Worm (Caenorhabditis elegans) whole organism, L4/young adult: Measurements from ENCODE around the gene cutl-21.
A peak's percentile ranks its signal among the peaks of the same experiment; 100 is the strongest.

Source experiments
- W03F9.2 ChIP-seq: fragments of 150-350 bp; optimal IDR thresholded peaks from 2 replicates; lab custom pipeline; 2014; ENCODE audit warnings: missing biosample characterization, missing genetic modification characterization
- dao-5 ChIP-seq: sonication (generic microtip); optimal IDR thresholded peaks from 2 replicates; lab custom pipeline; 2016; ENCODE audit warnings: missing genotype, missing genetic modification characterization, moderate library complexity, missing compliant biosample characterization
- him-1 ChIP-seq: sonication (generic microtip); optimal IDR thresholded peaks from 2 replicates; lab custom pipeline; 2016; ENCODE audit warnings: missing genotype, missing genetic modification reagents, missing genetic modification characterization, missing compliant biosample characterization

The cutl-21 gene

DNA sequence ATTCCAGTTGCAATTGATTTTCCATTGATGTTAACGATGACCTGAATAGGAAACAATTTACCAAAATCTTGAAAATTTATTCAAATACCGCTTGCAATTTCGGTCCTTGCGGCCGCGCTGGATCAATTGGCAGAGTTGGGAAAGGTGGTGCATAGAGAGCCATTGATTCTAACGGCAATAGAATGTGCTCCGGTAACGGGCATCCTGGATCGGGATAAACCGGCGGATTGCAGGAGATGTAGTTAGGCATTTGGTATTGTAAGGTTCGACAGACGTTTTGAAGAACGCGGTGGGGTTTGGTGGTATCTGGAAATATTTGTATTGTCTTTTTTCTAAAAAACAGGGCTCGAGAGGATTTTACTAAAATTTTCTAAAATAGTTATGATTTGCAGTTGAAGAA is 26.7 kb downstream of the cutl-21 start:
- TF ChIP-seq W03F9.2 (tag; lab: Kevin White, UChicago) (no peak), him-1 (tag; lab: Kevin White, UChicago) (no peak), dao-5 (tag; lab: Kevin White, UChicago) (no peak)

DNA sequence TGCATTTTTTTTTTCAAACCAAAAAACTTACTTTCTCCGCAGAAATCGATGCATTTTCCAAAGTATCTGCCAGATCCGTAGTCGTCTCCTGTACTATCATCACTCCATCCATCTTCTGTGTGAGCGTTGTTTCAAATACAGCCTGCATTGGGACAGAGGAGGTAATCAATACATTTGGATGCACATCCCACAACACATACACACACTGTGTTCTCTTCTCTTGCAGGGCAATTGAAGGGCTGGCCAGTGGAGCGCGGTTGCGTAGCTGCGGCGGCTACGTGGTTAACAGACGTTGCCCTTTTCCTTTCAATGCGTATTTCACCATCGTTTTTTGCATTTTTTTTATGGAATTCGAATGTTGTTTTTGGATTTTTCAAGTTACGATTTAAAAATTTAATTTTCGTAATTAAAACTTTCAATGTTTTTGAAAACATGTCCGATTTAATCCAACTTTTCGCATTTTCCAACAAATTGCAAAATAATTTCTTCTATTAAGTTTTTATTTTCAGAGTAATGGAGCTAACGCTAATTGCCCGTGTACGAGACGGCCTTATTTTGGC is 31.0 kb downstream of the cutl-21 start, which contains the start of the genes stau-1 and sec-22:
TSS of gene stau-1 (minus strand) at position 248 of the 560 bp plus-strand sequence.
TSS of gene sec-22 (plus strand) at position 510 of the 560 bp plus-strand sequence.
- TF ChIP-seq W03F9.2 (tag; lab: Kevin White, UChicago) (no peak), him-1 (tag; lab: Kevin White, UChicago) (no peak), dao-5 (tag; lab: Kevin White, UChicago) (no peak)

DNA sequence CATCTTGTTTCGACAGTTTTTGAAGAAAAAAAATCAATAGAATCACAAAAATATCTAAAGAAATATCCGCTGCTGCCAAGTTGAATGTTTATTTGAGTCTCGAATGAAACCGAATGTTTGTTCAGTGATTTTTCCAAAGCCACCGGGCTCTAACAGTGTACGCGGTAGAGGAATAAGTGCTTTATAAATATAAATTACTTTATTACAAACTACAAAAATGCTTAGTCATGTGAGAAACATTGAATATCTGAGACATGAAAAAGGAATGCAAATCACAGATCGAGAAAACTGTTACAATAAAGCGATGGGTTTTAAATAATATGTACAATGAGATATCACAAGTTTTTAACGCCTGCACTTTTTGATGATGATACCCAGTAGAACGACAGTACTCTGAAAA is 34.2 kb downstream of the cutl-21 start, which contains the start of gene F55A4.7:
TSS of gene F55A4.7 (minus strand) at position 101 of the 400 bp plus-strand sequence.
- TF ChIP-seq dao-5 (tag; lab: Kevin White, UChicago): no peak
- TF ChIP-seq W03F9.2 (tag; lab: Kevin White, UChicago): no peak
- TF ChIP-seq him-1 (tag; lab: Kevin White, UChicago): no peak

DNA sequence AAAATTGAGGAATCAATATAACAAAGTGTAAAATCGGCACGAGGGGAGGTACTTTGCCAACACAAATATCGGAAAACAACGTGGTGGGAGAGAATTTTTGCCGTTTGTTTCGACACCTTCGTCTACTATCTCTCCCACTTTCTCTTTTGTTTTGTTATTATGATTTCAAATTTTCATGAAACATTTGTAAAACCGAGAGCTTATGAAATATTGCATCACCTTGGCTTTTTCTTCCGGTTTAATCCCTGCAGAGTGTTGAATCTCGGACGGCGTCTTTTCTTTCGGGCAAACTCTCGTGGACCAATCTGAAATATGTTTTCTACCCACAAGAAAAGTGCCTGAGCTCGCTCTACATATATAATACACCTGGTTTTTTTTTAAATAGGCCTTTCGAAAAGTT is 40.2 kb downstream of the cutl-21 start:
- TF ChIP-seq W03F9.2 (tag; lab: Kevin White, UChicago): no peak
- no peak for TF ChIP-seq him-1 (tag; lab: Kevin White, UChicago)
- no peak for TF ChIP-seq dao-5 (tag; lab: Kevin White, UChicago)

DNA sequence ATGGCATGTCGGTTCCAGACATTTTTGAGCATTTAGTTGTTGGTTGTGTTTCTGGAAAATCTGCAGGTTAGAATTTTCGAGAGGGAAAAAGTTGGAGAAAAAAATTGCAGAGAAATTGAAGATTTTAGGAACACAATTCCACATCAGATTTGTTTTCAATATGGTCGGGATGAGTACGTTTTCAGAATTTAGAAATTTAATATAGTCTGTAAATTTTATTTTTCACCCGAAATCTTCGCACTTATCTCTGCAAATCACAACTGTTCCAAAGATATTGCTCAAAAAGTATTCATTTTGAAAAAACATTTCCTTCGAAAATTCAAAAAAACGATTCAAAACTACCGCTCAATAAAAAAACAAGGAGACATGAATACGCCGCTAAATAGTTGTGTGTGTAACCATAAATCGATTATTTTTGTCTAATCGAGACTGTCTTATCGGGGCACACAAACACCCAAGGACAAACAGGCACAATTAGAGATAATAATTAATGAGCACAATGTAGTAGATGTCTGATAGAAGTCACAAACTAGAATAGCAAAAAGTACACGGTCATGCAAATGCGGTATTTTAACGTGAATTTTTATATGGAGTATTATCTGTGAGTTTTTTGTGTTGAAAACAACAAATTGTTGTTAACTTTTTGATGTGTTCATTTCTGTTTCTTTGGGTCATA is 42.2 kb downstream of the cutl-21 start, which contains the start of gene vpat-1:
TSS of gene vpat-1 (minus strand) at position 51 of the 676 bp plus-strand sequence.
- no peak for TF ChIP-seq W03F9.2 (tag; lab: Kevin White, UChicago)
- no peak for TF ChIP-seq dao-5 (tag; lab: Kevin White, UChicago)
- no peak for TF ChIP-seq him-1 (tag; lab: Kevin White, UChicago)

DNA sequence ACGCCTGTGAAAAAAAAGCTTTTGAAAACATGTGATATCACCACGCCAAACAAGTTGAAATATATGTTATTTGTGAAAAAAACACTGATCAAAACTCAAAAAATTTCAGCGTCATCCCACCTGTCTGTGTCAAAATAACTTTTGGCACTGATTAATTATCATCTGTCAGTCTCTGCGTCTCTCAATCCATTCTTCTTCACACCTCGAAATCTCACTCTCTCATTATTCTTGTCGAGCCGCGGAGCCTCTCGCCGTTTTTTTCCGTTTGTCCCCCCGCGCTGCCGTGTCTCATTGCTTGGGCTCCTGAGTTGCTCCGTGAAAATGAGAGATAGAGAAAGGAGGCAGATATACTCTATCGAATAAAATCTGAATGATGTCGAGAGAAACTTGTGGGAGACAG is 46.9 kb downstream of the cutl-21 start:
- no peak for TF ChIP-seq W03F9.2 (tag; lab: Kevin White, UChicago)
- no peak for TF ChIP-seq dao-5 (tag; lab: Kevin White, UChicago)
- no peak for TF ChIP-seq him-1 (tag; lab: Kevin White, UChicago)

DNA sequence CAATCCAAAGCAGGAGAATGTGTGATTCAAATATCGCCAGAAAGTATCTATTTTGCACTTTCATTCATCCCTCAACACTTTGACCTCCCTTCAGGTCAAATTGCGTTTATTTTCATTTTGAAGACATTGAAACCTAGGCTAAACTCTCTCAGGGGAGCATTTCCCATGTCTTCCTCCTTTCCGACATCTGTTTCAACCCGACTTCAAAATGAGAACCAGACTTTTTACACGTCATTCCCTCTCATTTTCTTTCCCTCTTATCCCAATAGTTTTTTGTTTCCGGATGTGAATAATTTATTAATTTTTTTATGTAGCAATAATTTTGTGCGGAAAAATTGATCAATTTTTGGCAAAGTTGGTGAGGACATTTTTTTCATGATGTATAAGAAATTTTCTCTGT is 48.8 kb downstream of the cutl-21 start:
- TF ChIP-seq dao-5 (tag; lab: Kevin White, UChicago): no peak
- no peak for TF ChIP-seq him-1 (tag; lab: Kevin White, UChicago)
- TF ChIP-seq W03F9.2 (tag; lab: Kevin White, UChicago): no peak

DNA sequence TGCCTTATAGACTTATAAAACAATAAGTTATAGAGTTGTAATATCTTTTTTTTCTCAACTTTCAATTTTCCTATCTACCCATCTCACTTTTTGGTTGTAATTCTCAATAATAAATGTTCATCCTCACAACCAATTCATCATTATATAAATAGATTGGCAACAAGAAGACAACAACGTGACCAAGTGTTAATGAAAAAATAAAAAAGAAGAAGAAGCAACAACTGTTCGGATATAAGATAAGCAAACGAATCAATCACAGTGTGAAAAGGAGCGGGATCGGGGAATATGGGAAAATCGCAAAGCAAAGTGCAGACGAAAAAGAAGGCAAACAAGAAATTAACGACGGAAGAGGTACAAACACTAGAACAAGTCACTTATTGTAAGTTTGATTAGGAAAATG is 49.8 kb downstream of the cutl-21 start, which contains the start of gene ncs-3:
TSS of gene ncs-3 (plus strand) at position 153 of the 400 bp plus-strand sequence.
- TF ChIP-seq him-1 (tag; lab: Kevin White, UChicago) (no peak), dao-5 (tag; lab: Kevin White, UChicago) (no peak), W03F9.2 (tag; lab: Kevin White, UChicago) (no peak)

DNA sequence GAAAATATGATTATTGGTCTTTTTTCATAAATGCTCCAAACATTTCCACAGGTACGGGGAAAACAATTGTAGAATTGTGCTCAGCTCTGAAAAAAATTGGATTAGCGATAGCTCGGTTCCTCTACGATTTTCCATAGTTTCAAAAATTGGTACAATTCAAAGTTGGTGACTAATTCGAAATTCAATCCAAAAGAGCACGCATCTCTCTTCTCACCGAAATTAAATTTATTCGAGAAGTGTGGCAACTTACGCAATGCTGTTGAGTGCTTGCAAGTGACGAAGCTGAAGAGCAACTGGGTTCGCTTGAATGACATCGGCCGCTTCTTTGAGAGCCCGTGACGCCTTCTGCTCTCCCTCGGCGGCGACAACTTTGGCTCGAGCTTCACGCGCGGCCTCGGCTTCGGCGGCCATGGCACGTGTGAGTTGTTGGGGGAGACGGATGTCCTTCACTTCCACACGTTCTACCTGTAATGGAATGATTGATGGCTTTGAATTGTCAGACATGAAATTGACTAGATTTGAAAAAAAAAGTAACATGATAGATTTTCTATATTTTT is 53.8 kb downstream of the cutl-21 start:
- TF ChIP-seq him-1 (tag; lab: Kevin White, UChicago): peak; percentile 18
- TF ChIP-seq W03F9.2 (tag; lab: Kevin White, UChicago): no peak
